Worm (Caenorhabditis elegans) whole organism, L3 larva: ENCODE data around the gene btb-5.
A peak's percentile ranks its signal among the peaks of the same experiment; 100 is the strongest.

Source experiments
- ZK546.5 ChIP-seq: sonication (generic microtip); optimal IDR thresholded peaks from 2 replicates; lab custom pipeline; 2017; ENCODE audit warnings: missing biosample characterization, missing genetic modification characterization
- aly-2 ChIP-seq: fragments of 150-350 bp; optimal IDR thresholded peaks from 2 replicates; lab custom pipeline; 2014; ENCODE audit warnings: missing biosample characterization, missing genetic modification characterization
- ceh-28 ChIP-seq: fragments of 150-350 bp; optimal IDR thresholded peaks from 2 replicates; lab custom pipeline; 2014; ENCODE audit warnings: missing biosample characterization, missing genetic modification reagents, missing genetic modification characterization
- ceh-82 ChIP-seq: fragments of 150-350 bp; optimal IDR thresholded peaks from 2 replicates; lab custom pipeline; 2014; ENCODE audit warnings: missing biosample characterization, missing genetic modification characterization
- ceh-9 ChIP-seq: sonication (generic microtip); optimal IDR thresholded peaks from 2 replicates; lab custom pipeline; 2018; ENCODE audit warnings: missing biosample characterization, missing genetic modification characterization
- egl-27 ChIP-seq: sonication (generic microtip); optimal IDR thresholded peaks from 4 replicates; lab custom pipeline; 2017; ENCODE audit warnings: missing biosample characterization, missing genetic modification reagents, missing genetic modification characterization
- egl-5 ChIP-seq: fragments of 150-350 bp; optimal IDR thresholded peaks from 2 replicates; lab custom pipeline; 2017; ENCODE audit warnings: missing biosample characterization, missing genetic modification reagents, missing genetic modification characterization, inconsistent platforms
- elt-2 ChIP-seq: sonication (generic microtip); optimal IDR thresholded peaks from 2 replicates; lab custom pipeline; 2016; ENCODE audit warnings: missing genetic modification reagents, mild to moderate bottlenecking, missing genetic modification characterization, missing compliant biosample characterization
- elt-3 ChIP-seq, 3 experiments: fragments of 150-350 bp in 1 of 3; sonication (generic microtip) in 2 of 3; optimal IDR thresholded peaks; 2 replicates in 2 of 3; 4 replicates in 1 of 3; lab custom pipeline; 2014 to 2017; ENCODE audit warnings: missing biosample characterization in 3 of 3, missing genetic modification characterization in 3 of 3
- eor-1 ChIP-seq, 2 experiments: fragments of 150-350 bp; optimal IDR thresholded peaks; 2 replicates each; lab custom pipeline; 2014 to 2018; ENCODE audit warnings: missing biosample characterization in 2 of 2, missing genetic modification characterization in 2 of 2
- fkh-10 ChIP-seq: sonication (generic microtip); optimal IDR thresholded peaks from 2 replicates; lab custom pipeline; 2017; ENCODE audit warnings: missing biosample characterization, missing genetic modification reagents, missing genetic modification characterization
- fkh-2 ChIP-seq: fragments of 150-350 bp; optimal IDR thresholded peaks from 2 replicates; lab custom pipeline; 2014; ENCODE audit warnings: missing biosample characterization, missing genetic modification reagents, missing genetic modification characterization
- fos-1 ChIP-seq: fragments of 150-350 bp; optimal IDR thresholded peaks from 2 replicates; lab custom pipeline; 2014; ENCODE audit warnings: missing biosample characterization, missing genetic modification characterization
- jun-1 ChIP-seq: fragments of 150-350 bp; optimal IDR thresholded peaks from 2 replicates; lab custom pipeline; 2014; ENCODE audit warnings: missing biosample characterization, missing genetic modification reagents, missing genetic modification characterization
- lin-15B ChIP-seq: fragments of 150-350 bp; optimal IDR thresholded peaks from 2 replicates; lab custom pipeline; 2014; ENCODE audit warnings: missing biosample characterization, missing genetic modification characterization
- lsy-12 ChIP-seq: sonication (generic microtip); optimal IDR thresholded peaks from 2 replicates; lab custom pipeline; 2016; ENCODE audit warnings: mild to moderate bottlenecking, missing genetic modification characterization, missing compliant biosample characterization
- nfya-1 ChIP-seq: sonication (generic microtip); optimal IDR thresholded peaks from 2 replicates; lab custom pipeline; 2017; ENCODE audit warnings: missing genetic modification characterization, mild to moderate bottlenecking, missing compliant biosample characterization, antibody characterized with exemption, moderate library complexity; ENCODE audit not compliant: insufficient read depth
- nhr-11 ChIP-seq: fragments of 150-350 bp; optimal IDR thresholded peaks from 2 replicates; lab custom pipeline; 2014; ENCODE audit warnings: missing biosample characterization, missing genetic modification characterization
- nhr-23 ChIP-seq: fragments of 150-350 bp; optimal IDR thresholded peaks from 2 replicates; lab custom pipeline; 2014; ENCODE audit warnings: missing biosample characterization, missing genetic modification reagents, missing genetic modification characterization
- nhr-237 ChIP-seq: fragments of 150-350 bp; optimal IDR thresholded peaks from 2 replicates; lab custom pipeline; 2014; ENCODE audit warnings: missing biosample characterization, missing genetic modification characterization
- nhr-25 ChIP-seq: sonication (generic microtip); optimal IDR thresholded peaks from 2 replicates; lab custom pipeline; 2017; ENCODE audit warnings: missing biosample characterization, missing genetic modification characterization
- nhr-43 ChIP-seq: sonication (generic microtip); optimal IDR thresholded peaks from 2 replicates; lab custom pipeline; 2016; ENCODE audit warnings: mild to moderate bottlenecking, missing genetic modification characterization, missing compliant biosample characterization; ENCODE audit not compliant: poor library complexity, severe bottlenecking
- nhr-76 ChIP-seq: fragments of 150-350 bp; sonication (generic microtip); optimal IDR thresholded peaks from 5 replicates; lab custom pipeline; 2014; ENCODE audit warnings: missing biosample characterization, missing genetic modification characterization
- nhr-77 ChIP-seq: fragments of 150-350 bp; optimal IDR thresholded peaks from 2 replicates; lab custom pipeline; 2014; ENCODE audit warnings: missing biosample characterization, missing genetic modification characterization
- pha-4 ChIP-seq: fragments of 150-350 bp; optimal IDR thresholded peaks from 2 replicates; lab custom pipeline; 2014; ENCODE audit warnings: missing biosample characterization, missing genetic modification reagents, missing genetic modification characterization
- pqm-1 ChIP-seq: fragments of 150-350 bp; optimal IDR thresholded peaks from 2 replicates; lab custom pipeline; 2017; ENCODE audit warnings: missing biosample characterization, missing genetic modification characterization, inconsistent platforms
- sea-2 ChIP-seq: fragments of 150-350 bp; sonication (generic microtip); optimal IDR thresholded peaks from 4 replicates; lab custom pipeline; 2014; ENCODE audit warnings: missing biosample characterization, missing genetic modification reagents, missing genetic modification characterization
- snpc-4 ChIP-seq: fragments of 150-350 bp; optimal IDR thresholded peaks from 2 replicates; lab custom pipeline; 2014; ENCODE audit warnings: missing biosample characterization, missing genetic modification characterization
- unc-62 ChIP-seq: fragments of 150-350 bp; sonication (generic microtip); optimal IDR thresholded peaks from 4 replicates; lab custom pipeline; 2014; ENCODE audit warnings: missing biosample characterization, missing genetic modification reagents, missing genetic modification characterization
- ztf-4 ChIP-seq: fragments of 150-350 bp; optimal IDR thresholded peaks from 2 replicates; lab custom pipeline; 2014; ENCODE audit warnings: missing biosample characterization, missing genetic modification characterization

The btb-5 gene

DNA sequence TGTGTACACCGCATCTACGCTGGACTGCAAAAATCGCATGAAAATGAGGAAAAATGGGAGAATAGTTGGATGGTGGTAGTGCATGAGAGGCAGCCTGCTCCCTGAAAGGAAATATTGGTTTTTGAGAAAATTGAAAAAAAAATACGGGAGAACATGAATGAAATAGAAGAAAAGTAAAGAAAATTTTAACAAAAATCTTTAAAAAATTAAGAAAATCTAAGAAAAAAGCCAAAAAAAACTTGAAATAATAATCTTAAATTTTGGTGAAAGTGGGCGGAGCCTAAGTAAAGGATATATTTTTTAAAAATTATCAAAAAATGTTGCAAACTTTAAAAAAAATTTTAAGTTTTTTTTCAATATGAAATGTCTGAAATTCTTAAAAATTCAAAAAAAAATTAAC is 37.1 kb downstream of the btb-5 start, which contains the start of gene H10E21.5:
Gene H10E21.5, minus strand, starts transcription at position 101 of the 400 bp plus-strand sequence.
- TF ChIP-seq ceh-82 (no peak), ceh-9 (tag; lab: Kevin White, UChicago) (no peak), sea-2 (GFP tag; lab: Kevin White, UChicago) (no peak), fos-1 (tag; lab: Kevin White, UChicago) (no peak), nhr-76 (tag; lab: Kevin White, UChicago) (no peak), pqm-1 (tag; lab: Kevin White, UChicago) (no peak)

DNA sequence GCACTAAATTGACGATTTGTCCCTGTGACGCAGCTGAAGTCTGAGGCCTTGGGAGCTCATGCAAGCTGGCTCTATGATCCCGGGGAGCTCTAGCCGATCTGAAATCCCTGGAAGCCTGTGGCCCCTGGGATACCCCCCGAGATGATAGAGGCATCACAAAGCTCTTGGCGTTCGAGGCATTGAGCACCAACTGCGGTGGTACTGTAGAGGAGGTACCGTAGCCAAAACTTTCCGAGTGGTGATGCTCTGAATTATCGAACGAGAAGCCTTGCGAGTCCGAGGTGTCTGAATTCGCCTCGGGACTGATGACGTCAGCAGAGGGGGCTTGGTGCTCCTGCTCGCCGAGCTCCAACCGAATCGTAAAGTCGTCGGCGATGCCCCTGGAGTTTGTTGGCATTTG is 39.7 kb downstream of the btb-5 start:
- no peak for TF ChIP-seq nhr-25
- TF ChIP-seq unc-62 (GFP tag; lab: Kevin White, UChicago) = no peak
- no peak for TF ChIP-seq fkh-10 (GFP tag; lab: Kevin White, UChicago)
- TF ChIP-seq aly-2 (tag; lab: Kevin White, UChicago) = no peak
- no peak for TF ChIP-seq ceh-82
- TF ChIP-seq nfya-1 = no peak
- TF ChIP-seq lsy-12 (tag; lab: Kevin White, UChicago) = no peak
- TF ChIP-seq lin-15B = no peak
- no peak for TF ChIP-seq nhr-237 (tag; lab: Kevin White, UChicago)
- TF ChIP-seq nhr-43 = no peak
- TF ChIP-seq fkh-2 (tag; lab: Kevin White, UChicago) = no peak
- TF ChIP-seq ZK546.5 (tag; lab: Kevin White, UChicago) = no peak
- TF ChIP-seq egl-5 (tag; lab: Kevin White, UChicago) = no peak
- TF ChIP-seq eor-1 (tag; optimal IDR thresholded peaks at IDR 0.05; lab: Kevin White, UChicago) = no peak
- no peak for TF ChIP-seq pqm-1 (tag; lab: Kevin White, UChicago)
- no peak for TF ChIP-seq nhr-11
- no peak for TF ChIP-seq snpc-4 (tag; lab: Kevin White, UChicago)
- no peak for TF ChIP-seq nhr-77 (tag; lab: Kevin White, UChicago)

DNA sequence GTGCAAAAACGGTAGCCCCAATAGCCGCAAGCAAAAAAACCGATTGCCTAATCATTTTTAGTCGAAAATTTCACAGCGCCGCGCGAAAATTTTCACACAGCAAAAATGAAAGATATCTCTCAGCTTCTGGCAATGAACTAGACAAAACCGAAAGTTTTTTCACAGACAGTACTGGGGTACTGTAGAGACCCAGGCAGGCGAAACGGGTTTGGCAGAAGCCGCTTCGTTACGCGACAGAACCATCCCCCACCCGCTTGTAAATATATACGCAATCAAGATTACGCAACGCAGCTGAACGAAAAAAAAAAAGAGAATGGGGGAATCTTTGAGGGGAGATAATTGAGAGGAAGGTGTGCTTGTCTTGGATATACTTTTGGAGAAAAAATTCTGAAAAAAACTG is 41.4 kb downstream of the btb-5 start, which contains the start of gene H10E21.4:
Gene H10E21.4, minus strand, starts transcription at position 167 of the 400 bp plus-strand sequence.
- no peak for TF ChIP-seq ztf-4 (tag; lab: Kevin White, UChicago)
- TF ChIP-seq nhr-25 = peak; percentile 55

DNA sequence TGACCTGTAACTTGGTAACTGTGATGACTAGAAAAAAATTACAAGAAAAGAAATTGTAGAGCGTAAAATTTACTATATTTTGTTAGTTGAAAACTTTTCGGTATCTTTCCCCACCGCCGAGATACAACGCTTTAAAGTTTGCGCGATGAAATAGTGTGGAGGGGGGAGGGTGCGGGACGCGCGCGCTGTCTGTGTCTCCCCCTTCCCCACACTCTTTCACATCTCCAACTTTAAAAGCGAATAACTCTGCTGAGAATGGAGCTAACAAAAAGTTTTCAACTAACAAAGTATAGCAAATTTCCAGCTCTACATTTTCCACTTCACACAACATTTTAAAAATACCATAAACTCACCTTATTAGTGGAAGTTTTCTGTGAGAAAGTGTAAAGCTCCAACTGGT is 43.4 kb downstream of the btb-5 start:
- TF ChIP-seq aly-2 (tag; lab: Kevin White, UChicago) (no peak), elt-2 (tag; lab: Kevin White, UChicago) (peak; percentile 2), elt-3 (tag; optimal IDR thresholded peaks at IDR 0.05; lab: Kevin White, UChicago) (no peak)

DNA sequence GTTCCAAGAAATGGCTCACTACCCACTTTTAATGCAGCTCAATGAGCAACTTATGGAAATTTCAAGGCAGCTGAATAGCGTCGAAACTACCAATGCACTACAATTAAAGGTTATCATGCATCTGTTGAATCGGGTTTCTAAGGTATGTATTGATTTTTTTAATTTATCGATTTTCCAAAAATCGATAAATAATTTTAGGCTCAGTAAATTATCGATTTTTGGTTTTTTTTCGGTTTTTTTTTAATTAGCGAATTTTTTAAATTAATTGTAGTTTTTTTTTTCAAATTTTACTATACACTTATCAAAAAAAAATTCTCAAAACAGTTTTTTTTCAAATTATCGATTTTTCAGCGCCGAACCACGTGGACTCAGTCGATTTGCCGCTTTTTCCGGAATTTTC is 44.1 kb downstream of the btb-5 start:
- TF ChIP-seq ceh-28 (peak; percentile 93), egl-5 (tag; lab: Kevin White, UChicago) (no peak)

DNA sequence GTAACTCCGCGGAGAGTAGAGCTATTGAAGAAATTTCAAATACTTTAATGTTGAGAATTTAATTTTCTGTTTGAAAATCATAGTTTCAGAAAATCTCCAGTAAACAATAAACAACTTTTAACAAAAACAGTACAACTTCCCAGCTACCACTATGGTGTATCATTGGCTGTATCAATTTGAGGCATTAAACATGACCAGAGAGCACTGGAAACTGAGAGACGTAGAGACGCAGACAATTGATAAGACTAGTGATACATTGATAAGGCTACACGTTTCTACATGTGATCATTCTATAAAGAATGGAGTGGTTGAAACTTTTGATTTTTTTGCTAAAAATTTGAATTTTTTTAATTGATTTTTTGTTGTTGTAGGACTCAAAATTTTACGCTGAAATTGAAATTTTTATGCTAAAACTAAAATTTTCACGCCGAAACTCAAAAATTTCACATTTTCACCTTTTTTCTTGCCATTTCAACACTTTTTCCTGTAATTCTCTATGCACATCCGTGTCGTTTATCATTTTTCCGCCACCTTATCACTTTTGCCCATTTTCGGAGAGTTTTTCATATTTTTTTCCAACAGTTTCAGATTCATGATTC is 45.6 kb downstream of the btb-5 start, which contains the start of gene H10E21.1:
Gene H10E21.1, plus strand, starts transcription at position 549 of the 599 bp plus-strand sequence.
- TF ChIP-seq nhr-25 (peak; percentile 19), pqm-1 (tag; lab: Kevin White, UChicago) (peak; percentile 75), pha-4 (tag; lab: Kevin White, UChicago) (peak; percentile 22), nhr-43 (peak; percentile 18), egl-27 (tag; lab: Kevin White, UChicago) (no peak), jun-1 (tag; lab: Kevin White, UChicago) (no peak), elt-2 (tag; lab: Kevin White, UChicago) (peak; percentile 88), nhr-23 (tag; lab: Kevin White, UChicago) (no peak), ceh-28 (peak; percentile 14), elt-3 (tag; optimal IDR thresholded peaks at IDR 0.05; lab: Kevin White, UChicago) (peak; percentile 48 to 99 (median 94))
